Fruit fly (Drosophila melanogaster): ENCODE data around the gene CG16986.

The CG16986 gene

DNA sequence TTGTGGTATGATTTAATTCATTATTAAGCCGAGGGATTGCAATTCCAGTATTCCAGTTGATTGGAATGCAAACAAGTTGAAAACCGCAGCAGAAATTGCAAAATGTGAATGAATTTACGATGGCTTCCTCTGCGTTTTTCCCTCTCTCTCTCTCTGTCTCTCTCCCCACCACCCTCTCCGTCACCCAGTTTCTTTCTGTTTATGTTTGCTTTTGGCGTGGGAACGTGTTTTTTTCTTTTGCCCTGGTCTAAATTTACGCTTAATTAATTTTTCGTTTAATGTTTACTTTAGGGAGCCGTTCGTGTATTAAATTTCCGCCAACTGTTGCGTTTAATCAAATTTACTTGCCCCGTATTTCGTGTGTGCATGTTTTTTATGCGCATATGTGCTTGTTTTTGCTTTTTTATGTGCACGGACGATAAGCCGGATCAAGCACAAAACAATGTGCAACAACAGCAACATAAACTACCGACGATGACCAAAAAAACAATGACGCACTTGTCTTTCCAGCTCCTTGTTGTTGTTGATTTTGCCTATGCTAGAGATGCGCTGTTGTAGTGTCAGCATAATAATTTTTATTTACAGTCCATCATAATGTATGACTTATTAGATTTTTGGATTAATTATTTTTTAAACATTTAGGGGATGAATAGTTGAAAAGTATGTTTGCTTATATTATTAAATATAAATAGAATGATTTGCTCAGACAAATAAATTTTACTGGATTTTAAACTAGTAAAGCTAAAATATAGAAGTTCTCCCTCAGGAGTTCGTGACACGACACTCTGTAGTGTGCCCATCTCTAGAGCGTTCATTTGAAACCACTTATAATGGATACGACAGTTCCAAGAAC, 10.0 kb upstream of the CG16986 start (continued):
- TF ChIP-seq unpg (GFP tag; optimal IDR thresholded peaks at IDR 0.05) (peak; percentile 79), gem (tag; optimal IDR thresholded peaks at IDR 0.05) (peak; percentile 88), CG30020 (tag; optimal IDR thresholded peaks at IDR 0.05) (peak; percentile 61), CG12942 (GFP tag; optimal IDR thresholded peaks at IDR 0.05) (peak; percentile 26), CG14860 (GFP tag; IDR thresholded peaks at IDR 0.05; ENCODE audit: partially characterized antibody) (peak; percentile 45; the same call in 1 of the 3 replicates), Taf1 (GFP tag; IDR thresholded peaks at IDR 0.05) (peak; percentile 58; the same call in 1 of the 2 replicates), sim (GFP tag; IDR thresholded peaks at IDR 0.05) (no peak), CG13296 (GFP tag; optimal IDR thresholded peaks at IDR 0.05) (peak; percentile 72), sqz (GFP tag; optimal IDR thresholded peaks at IDR 0.05) (peak; percentile 59), stwl (tag; optimal IDR thresholded peaks at IDR 0.05) (no peak), NFAT (GFP tag; IDR thresholded peaks at IDR 0.05) (no peak), Usf (GFP tag; optimal IDR thresholded peaks at IDR 0.05) (peak; percentile 23), CG8281 (tag; optimal IDR thresholded peaks at IDR 0.05) (peak; percentile 52), Mad (GFP tag; optimal IDR thresholded peaks at IDR 0.05) (peak; percentile 32), lola (GFP tag; optimal IDR thresholded peaks at IDR 0.05) (peak in 1 of 3 experiments; percentile 82), trh (GFP tag; optimal IDR thresholded peaks at IDR 0.05) (peak; percentile 21), CG13624 (GFP tag; optimal IDR thresholded peaks at IDR 0.05) (peak; percentile 22), CG15514 (GFP tag; optimal IDR thresholded peaks at IDR 0.05) (peak; percentile 68), D19A (tag; optimal IDR thresholded peaks at IDR 0.05) (peak; percentile 77), NfI (GFP tag; optimal IDR thresholded peaks at IDR 0.05) (peak; percentile 65), CG2712 (tag; optimal IDR thresholded peaks at IDR 0.05) (peak; percentile 66), bowl (GFP tag; IDR thresholded peaks at IDR 0.05) (0 out of 2 replicates have a peak, but pooled peaks have one; percentile 8), Fer3 (tag; optimal IDR thresholded peaks at IDR 0.05) (peak; percentile 80), pros (GFP tag; optimal IDR thresholded peaks at IDR 0.05) (no peak), zfh1 (GFP tag; IDR thresholded peaks at IDR 0.05) (no peak; the same call in 2 of the 3 replicates), CG7372 (GFP tag; IDR thresholded peaks at IDR 0.05) (no peak), Myb (GFP tag; optimal IDR thresholded peaks at IDR 0.05) (no peak), CG4360 (GFP tag; IDR thresholded peaks at IDR 0.05) (peak; percentile 37; the same call in 1 of the 2 replicates), CG2116 (GFP tag; optimal IDR thresholded peaks at IDR 0.05) (peak; percentile 43), kni (GFP tag; optimal IDR thresholded peaks at IDR 0.05) (peak; percentile 42), CG10274 (GFP tag; optimal IDR thresholded peaks at IDR 0.05) (peak; percentile 32), Atf6 (GFP tag; IDR thresholded peaks at IDR 0.05) (peak; percentile 79), Side (GFP tag; optimal IDR thresholded peaks at IDR 0.05) (no peak), NC2α (GFP tag; optimal IDR thresholded peaks at IDR 0.05) (no peak), CG14441 (GFP tag; IDR thresholded peaks at IDR 0.05) (peak; percentile 57; the same call in 1 of the 2 replicates), PHDP (tag; optimal IDR thresholded peaks at IDR 0.05) (peak; percentile 77), Chrac-16 (GFP tag; optimal IDR thresholded peaks at IDR 0.05) (peak; percentile 73), CG9932 (GFP tag; IDR thresholded peaks at IDR 0.05) (peak; percentile 75), vvl (GFP tag; IDR thresholded peaks at IDR 0.05) (peak; percentile 70), CG12391 (tag; optimal IDR thresholded peaks at IDR 0.05) (peak; percentile 86), nerfin-2 (GFP tag; IDR thresholded peaks at IDR 0.05; ENCODE audit: partially characterized antibody) (no peak), mam (GFP tag; optimal IDR thresholded peaks at IDR 0.05) (peak; percentile 8), CG4707 (GFP tag; optimal IDR thresholded peaks at IDR 0.05) (no peak), CG10267 (tag; optimal IDR thresholded peaks at IDR 0.05) (peak; percentile 78), ken (GFP tag; IDR thresholded peaks at IDR 0.05) (peak; percentile 52; the same call in 1 of the 3 replicates), repo (GFP tag; optimal IDR thresholded peaks at IDR 0.05) (no peak), CG17359 (tag; optimal IDR thresholded peaks at IDR 0.05) (peak; percentile 80), CG2120 (GFP tag; optimal IDR thresholded peaks at IDR 0.05) (peak; percentile 73)

All from whole organism, embryonic.